Fruit fly (Drosophila melanogaster): ENCODE results near the gene Wnt6.

Wnt6 gene

DNA sequence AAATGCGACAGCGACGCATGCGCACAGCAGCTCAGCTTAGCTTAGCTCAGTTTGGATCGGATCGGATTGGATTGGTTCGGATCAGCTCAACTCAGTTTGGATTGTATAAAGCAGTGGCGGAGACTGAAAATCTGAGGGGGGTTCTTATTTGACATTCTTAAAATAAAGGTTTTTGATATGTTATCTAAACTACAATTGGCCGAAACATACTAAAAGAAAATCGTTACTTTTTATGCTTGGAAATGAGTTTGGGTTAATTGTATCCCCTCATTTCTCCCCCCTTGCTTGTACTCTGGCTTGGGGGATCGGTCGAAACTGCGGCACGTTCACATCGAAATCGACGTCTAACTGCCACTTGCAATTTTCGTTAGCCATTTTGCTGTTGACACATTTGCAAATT is 42.6 kb downstream of the Wnt6 start (continued):
- TF ChIP-seq CG6276 (GFP tag; optimal IDR thresholded peaks at IDR 0.05) (peak; percentile 80), dsx (GFP tag; optimal IDR thresholded peaks at IDR 0.05; ENCODE audit: poor library complexity, severe bottlenecking) (no peak), Lpt (GFP tag; optimal IDR thresholded peaks at IDR 0.05) (peak; percentile 64), CG8119 (GFP tag; IDR thresholded peaks at IDR 0.05) (peak; percentile 86), net (GFP tag; optimal IDR thresholded peaks at IDR 0.05) (peak; percentile 67), topi (GFP tag; optimal IDR thresholded peaks at IDR 0.05) (peak; percentile 56), Gug (GFP tag; IDR thresholded peaks at IDR 0.05) (peak; percentile 83), Sox15 (GFP tag; optimal IDR thresholded peaks at IDR 0.05) (peak; percentile 12), lz (GFP tag; optimal IDR thresholded peaks at IDR 0.05) (peak; percentile 76), Hr38 (GFP tag; optimal IDR thresholded peaks at IDR 0.05) (peak; percentile 48), CG7368 (GFP tag; optimal IDR thresholded peaks at IDR 0.05) (peak; percentile 19), CG3919 (GFP tag; optimal IDR thresholded peaks at IDR 0.05) (no peak), CG10669 (GFP tag; optimal IDR thresholded peaks at IDR 0.05) (no peak), esn (GFP tag; optimal IDR thresholded peaks at IDR 0.05) (peak; percentile 74), Sox14 (GFP tag; optimal IDR thresholded peaks at IDR 0.05) (peak; percentile 49), CG8319 (GFP tag; optimal IDR thresholded peaks at IDR 0.05) (peak; percentile 8), vri (GFP tag; optimal IDR thresholded peaks at IDR 0.05) (peak; percentile 58), CG6854 (GFP tag; optimal IDR thresholded peaks at IDR 0.05) (no peak), Ets21C (GFP tag; optimal IDR thresholded peaks at IDR 0.05) (peak; percentile 53), CG8632 (GFP tag; optimal IDR thresholded peaks at IDR 0.05) (peak; percentile 41), Eip93F (GFP tag; optimal IDR thresholded peaks at IDR 0.05) (no peak), CG32006 (GFP tag; optimal IDR thresholded peaks at IDR 0.05) (peak; percentile 75), Blimp-1 (GFP tag; optimal IDR thresholded peaks at IDR 0.05) (no peak), Hr39 (GFP tag; optimal IDR thresholded peaks at IDR 0.05) (peak; percentile 81), CG34406 (GFP tag; optimal IDR thresholded peaks at IDR 0.05) (peak; percentile 45), Eip75B (GFP tag; optimal IDR thresholded peaks at IDR 0.05) (no peak), CG11762 (GFP tag; optimal IDR thresholded peaks at IDR 0.05; ENCODE audit: insufficient read depth) (peak; percentile 46), ss (GFP tag; optimal IDR thresholded peaks at IDR 0.05) (no peak)

DNA sequence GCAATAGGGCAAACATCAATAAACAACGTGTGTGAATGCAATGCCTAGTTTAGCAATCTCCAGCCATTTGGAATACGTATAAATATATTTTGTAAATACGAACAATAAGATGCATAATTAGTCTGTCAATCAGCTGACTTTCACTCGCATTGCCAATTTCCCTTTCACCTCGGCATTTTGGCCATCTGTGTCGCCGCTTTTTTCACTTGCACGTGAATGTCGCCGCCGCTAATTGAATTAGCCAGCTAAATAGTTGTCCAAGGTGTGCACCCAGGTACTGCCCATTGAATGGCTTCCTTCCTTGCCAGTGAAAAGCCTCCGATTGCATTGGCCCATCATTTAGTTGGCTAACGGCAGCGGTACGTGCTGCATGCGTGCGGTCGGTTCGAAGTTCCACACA is 43.9 kb downstream of the Wnt6 start, which contains the start of gene ninaC:
Gene ninaC, plus strand, starts transcription at position 301 of the 400 bp plus-strand sequence.
- TF ChIP-seq fkh (GFP tag; optimal IDR thresholded peaks at IDR 0.05): no peak
- no peak for TF ChIP-seq CG6276 (GFP tag; optimal IDR thresholded peaks at IDR 0.05)
- no peak for TF ChIP-seq CG8632 (GFP tag; optimal IDR thresholded peaks at IDR 0.05)
- no peak for TF ChIP-seq CG15336 (GFP tag; IDR thresholded peaks at IDR 0.05)
- no peak for TF ChIP-seq salr (GFP tag; optimal IDR thresholded peaks at IDR 0.05)
- TF ChIP-seq CG4318 (GFP tag; optimal IDR thresholded peaks at IDR 0.05): no peak
- no peak for TF ChIP-seq Eip78C (GFP tag)
- TF ChIP-seq Met (GFP tag; optimal IDR thresholded peaks at IDR 0.05): no peak
- no peak for TF ChIP-seq Hr4 (GFP tag; optimal IDR thresholded peaks at IDR 0.05)
- no peak for TF ChIP-seq Ets21C (GFP tag; optimal IDR thresholded peaks at IDR 0.05)

DNA sequence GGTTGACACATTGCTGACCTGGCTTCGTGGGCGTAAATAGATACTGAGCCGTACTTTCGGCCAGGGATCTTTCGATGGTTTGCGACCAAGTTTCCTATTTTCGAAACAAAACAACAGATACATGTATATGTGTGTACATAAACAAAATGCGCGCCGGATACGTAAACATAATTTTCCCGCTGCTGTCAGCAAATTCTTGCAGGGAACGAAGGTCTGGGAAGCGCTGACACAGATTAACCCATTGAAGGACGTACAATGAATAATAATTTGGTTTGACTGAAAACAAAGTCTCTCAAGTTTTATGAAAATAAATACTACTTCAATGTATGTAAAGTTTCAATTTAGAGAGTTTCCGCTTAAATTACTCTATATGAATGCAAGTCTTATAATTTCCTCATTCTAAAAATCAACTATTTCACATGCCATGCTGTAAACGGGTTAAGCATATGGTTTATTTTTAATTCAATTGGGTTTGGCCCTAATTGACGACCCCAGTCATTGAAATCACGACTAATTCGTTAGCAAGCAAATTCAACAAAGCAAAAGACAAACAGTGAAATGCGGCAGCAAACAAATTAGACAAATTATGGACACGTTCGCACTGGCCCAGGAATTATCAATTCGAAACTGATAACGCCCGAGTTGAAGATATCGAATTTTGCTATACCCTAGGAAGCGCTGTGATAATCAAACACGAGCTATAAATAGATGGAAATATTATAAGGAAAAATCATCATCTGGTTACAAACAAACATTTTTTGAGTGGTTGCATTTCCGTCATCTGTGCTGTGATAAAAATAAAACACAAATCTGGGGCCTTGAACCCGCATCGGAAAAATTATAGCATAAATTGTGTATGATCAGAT is 53.3 kb downstream of the Wnt6 start:
- TF ChIP-seq fkh (GFP tag; optimal IDR thresholded peaks at IDR 0.05) (peak; percentile 62), Met (GFP tag; optimal IDR thresholded peaks at IDR 0.05) (no peak), lz (GFP tag; optimal IDR thresholded peaks at IDR 0.05) (no peak)
